Worm (Caenorhabditis elegans): ENCODE data around the gene snr-5.

DNA sequence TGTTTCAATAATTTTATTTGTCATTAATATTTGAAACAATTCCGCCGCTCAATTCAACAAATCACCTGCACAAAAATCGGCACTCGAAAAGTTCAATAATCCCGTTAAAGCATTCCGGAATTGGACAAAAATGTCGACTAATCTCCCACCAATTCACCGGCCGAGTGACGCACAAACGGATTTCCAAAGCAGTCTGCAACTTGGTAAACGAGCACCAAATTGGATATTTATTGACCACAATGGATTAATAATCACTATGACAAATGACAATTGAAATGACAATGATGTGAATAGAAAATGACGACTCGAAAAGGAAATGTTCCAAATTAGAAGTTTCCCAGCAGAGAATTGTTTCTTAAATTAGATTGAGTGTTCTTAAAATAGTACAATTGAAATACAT, 26.2 kb upstream of the snr-5 start:
- TF ChIP-seq che-1 (tag; optimal IDR thresholded peaks at IDR 0.05) (no peak), ceh-14 (tag; optimal IDR thresholded peaks at IDR 0.05) (no peak), K09A11.1 (tag; optimal IDR thresholded peaks at IDR 0.05; ENCODE audit: insufficient read depth) (no peak), elt-2 (tag; optimal IDR thresholded peaks at IDR 0.05) (no peak)
